Worm (Caenorhabditis elegans) whole organism, early embryonic: ENCODE results near the gene T24C2.3.

ENCODE experiments used
- F13C5.2 ChIP-seq: sonication (generic microtip); optimal IDR thresholded peaks from 2 replicates; lab custom pipeline; 2017; ENCODE audit warnings: mild to moderate bottlenecking, missing genetic modification characterization, inconsistent platforms, missing compliant biosample characterization
- aly-1 ChIP-seq: sonication (generic microtip); optimal IDR thresholded peaks from 2 replicates; lab custom pipeline; 2016; ENCODE audit warnings: missing genetic modification characterization, missing compliant biosample characterization
- ama-1 ChIP-seq: fragments of 150-350 bp; optimal IDR thresholded peaks from 2 replicates; lab custom pipeline; 2014
- ceh-36 ChIP-seq: sonication (generic microtip); optimal IDR thresholded peaks from 2 replicates; lab custom pipeline; 2016; ENCODE audit warnings: missing genetic modification characterization, inconsistent platforms, missing compliant biosample characterization
- ets-7 ChIP-seq: sonication (generic microtip); optimal IDR thresholded peaks from 2 replicates; lab custom pipeline; 2016; ENCODE audit warnings: missing genotype, missing genetic modification characterization, missing compliant biosample characterization
- flt-1 ChIP-seq: fragments of 200-800 bp; sonication (Bioruptor generic); IDR thresholded peaks from 2 replicates; pipeline ENCODE4 v1.3.6; 2022; ENCODE audit warnings: missing genetic modification characterization, missing compliant biosample characterization
- scrt-1 ChIP-seq: fragments of 200-800 bp; sonication (Bioruptor generic); IDR thresholded peaks from 2 replicates; pipeline ENCODE4 v1.3.6; 2022; ENCODE audit warnings: missing genetic modification characterization, missing compliant biosample characterization
- sea-1 ChIP-seq: fragments of 200-800 bp; sonication (Bioruptor generic); conservative IDR thresholded peaks from 2 replicates; pipeline ENCODE4 v1.3.6; 2022; ENCODE audit warnings: missing genetic modification characterization, missing compliant biosample characterization
- tbx-11 ChIP-seq: fragments of 200-800 bp; sonication (Bioruptor generic); IDR thresholded peaks from 2 replicates; pipeline ENCODE4 v1.3.6; 2022; ENCODE audit warnings: missing genetic modification characterization, missing compliant biosample characterization

- TF ChIP-seq ama-1 (lab: Kevin White, UChicago) (no peak), ceh-36 (tag; lab: Kevin White, UChicago) (no peak), F13C5.2 (tag; lab: Kevin White, UChicago) (no peak), aly-1 (no peak), flt-1 (GFP tag; lab: Robert Waterston, UW) (no peak), scrt-1 (no peak), sea-1 (GFP tag; lab: Robert Waterston, UW) (no peak), ets-7 (tag; lab: Kevin White, UChicago) (no peak), tbx-11 (GFP tag; lab: Robert Waterston, UW) (no peak)
Observed at ce11 chrX:14565245-14565644, 21.9 kb downstream of the T24C2.3 start.
